Worm (Caenorhabditis elegans): Measurements from ENCODE around the gene K11D12.7.

Gene K11D12.7

DNA sequence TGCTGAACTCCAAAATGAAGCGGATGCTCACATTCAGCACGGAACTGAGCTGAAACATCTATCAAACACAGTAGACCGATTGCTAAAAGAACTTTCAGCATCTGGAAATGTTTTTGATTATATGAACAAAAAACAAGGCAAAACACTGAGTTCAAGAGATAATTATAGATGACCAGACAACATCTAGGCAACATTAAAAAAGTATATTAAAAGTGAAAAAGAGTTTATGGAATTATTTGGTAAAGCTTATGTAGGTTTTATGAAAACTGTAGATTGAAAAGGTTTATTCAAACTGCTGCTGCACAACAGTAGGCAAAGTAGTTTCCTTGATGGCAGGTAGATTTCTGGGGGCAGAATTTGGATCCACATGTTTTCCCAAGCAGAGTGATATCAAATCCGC is at the start of gene K11D12.7:
TSS of gene K11D12.7 (minus strand) at position 101 of the 400 bp plus-strand sequence.
- TF ChIP-seq hlh-30 (tag; optimal IDR thresholded peaks at IDR 0.05; ENCODE audit: insufficient read depth) (no peak), gei-8 (GFP tag; optimal IDR thresholded peaks at IDR 0.05) (no peak), lin-13 (GFP tag; optimal IDR thresholded peaks at IDR 0.05) (no peak), madf-9 (GFP tag; conservative IDR thresholded peaks at IDR 0.05) (no peak), lin-15B (tag; optimal IDR thresholded peaks at IDR 0.05) (no peak), F37D6.2 (tag; optimal IDR thresholded peaks at IDR 0.05) (no peak)

DNA sequence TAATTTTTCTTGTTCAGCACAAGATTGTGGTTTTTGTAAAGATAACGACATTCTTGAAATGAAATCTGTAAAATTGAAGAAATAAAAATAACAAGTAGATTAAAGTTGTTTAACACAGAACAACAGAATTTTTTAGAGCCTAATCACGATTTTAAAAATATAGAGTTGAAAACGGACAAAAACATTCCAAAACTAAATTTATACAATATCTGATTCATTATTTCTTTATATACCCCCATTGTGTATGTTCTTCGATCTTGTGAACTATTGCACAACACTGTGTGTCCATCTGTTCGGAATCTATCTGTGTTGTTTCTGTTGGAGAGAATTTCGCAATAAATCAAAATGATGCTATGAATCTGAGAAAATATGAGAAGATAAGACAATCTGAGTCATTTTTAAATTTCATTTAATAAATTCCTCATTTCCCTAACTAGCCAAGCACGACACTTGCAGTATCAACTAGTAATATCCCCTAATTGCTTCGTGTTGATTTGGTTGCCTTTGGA is 48.7 kb upstream of the K11D12.7 start, which contains the start of gene Y58A7A.4:
TSS of gene Y58A7A.4 (minus strand) at position 51 of the 509 bp plus-strand sequence.
- TF ChIP-seq nhr-28 (tag; optimal IDR thresholded peaks at IDR 0.05), result peak; percentile 6
- TF ChIP-seq jun-1 (tag; optimal IDR thresholded peaks at IDR 0.05), result no peak
- TF ChIP-seq aha-1 (tag), result no peak
- TF ChIP-seq zip-2 (tag; optimal IDR thresholded peaks at IDR 0.05), result peak; percentile 92
- no peak for TF ChIP-seq mdt-29 (GFP tag; IDR thresholded peaks at IDR 0.05)
- no peak for TF ChIP-seq F49E8.2 (tag; optimal IDR thresholded peaks at IDR 0.05; ENCODE audit: borderline replicate concordance)

DNA sequence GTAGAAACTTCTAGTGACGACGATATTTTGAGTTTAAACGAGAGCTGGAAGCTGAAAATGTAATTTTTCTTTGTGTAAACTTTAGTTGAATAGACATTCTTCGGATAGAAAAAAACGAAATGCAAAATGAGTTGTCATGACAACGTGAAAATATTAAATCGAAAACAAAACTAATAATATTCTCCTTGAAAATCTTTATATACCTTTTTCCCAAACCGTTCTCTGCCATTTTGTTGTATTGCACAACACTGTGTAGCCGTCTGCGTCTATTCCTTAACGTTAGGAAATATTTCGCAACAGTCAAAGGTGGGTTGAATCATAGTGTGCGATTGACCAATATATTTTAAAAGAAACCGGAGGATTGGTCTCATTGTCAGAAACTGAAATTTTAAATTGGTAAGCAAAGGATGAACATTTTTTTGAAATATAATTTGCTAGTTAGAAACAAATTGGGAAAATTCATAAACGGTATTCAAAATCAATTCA is 44.6 kb upstream of the K11D12.7 start, which contains the start of gene Y58A7A.3:
TSS of gene Y58A7A.3 (minus strand) at position 51 of the 486 bp plus-strand sequence.
- TF ChIP-seq ceh-32 (tag; optimal IDR thresholded peaks at IDR 0.05; ENCODE audit: poor library complexity), result no peak
- TF ChIP-seq tag-97 (GFP tag; IDR thresholded peaks at IDR 0.05), result no peak
- TF ChIP-seq Y48G9A.11 (GFP tag; IDR thresholded peaks at IDR 0.05), result no peak
- no peak for TF ChIP-seq nhr-25 (tag; optimal IDR thresholded peaks at IDR 0.05; ENCODE audit: borderline replicate concordance, insufficient read depth)
- TF ChIP-seq unc-130 (GFP tag; optimal IDR thresholded peaks at IDR 0.05), result no peak
- TF ChIP-seq unc-39 (tag; optimal IDR thresholded peaks at IDR 0.05), result no peak
- TF ChIP-seq sdz-12 (GFP tag; optimal IDR thresholded peaks at IDR 0.05), result no peak
- TF ChIP-seq egl-43 (GFP tag; IDR thresholded peaks at IDR 0.05), result no peak
- no peak for TF ChIP-seq nhr-48 (tag; optimal IDR thresholded peaks at IDR 0.05)
- peak; percentile 31 for TF ChIP-seq nhr-102 (tag; optimal IDR thresholded peaks at IDR 0.05)
- TF ChIP-seq daf-16 (GFP tag; optimal IDR thresholded peaks at IDR 0.05), result no peak
- TF ChIP-seq daf-16 (tag; optimal IDR thresholded peaks at IDR 0.05), result peak; percentile 64
- TF ChIP-seq aha-1 (tag), result peak; percentile 66
- no peak for TF ChIP-seq zag-1 (tag; optimal IDR thresholded peaks at IDR 0.05)
- TF ChIP-seq dmd-6 (GFP tag; IDR thresholded peaks at IDR 0.05), result peak; percentile 37; the same call in 1 of the 2 replicates
- TF ChIP-seq F10B5.3 (tag; optimal IDR thresholded peaks at IDR 0.05), result no peak
- no peak for TF ChIP-seq lin-29 (GFP tag; IDR thresholded peaks at IDR 0.05)
- TF ChIP-seq lim-7 (GFP tag; IDR thresholded peaks at IDR 0.05), result no peak
- TF ChIP-seq lin-15B (tag; optimal IDR thresholded peaks at IDR 0.05), result no peak
- no peak for TF ChIP-seq daf-19 (GFP tag; conservative IDR thresholded peaks at IDR 0.05)
- TF ChIP-seq dmd-8 (GFP tag; IDR thresholded peaks at IDR 0.05), result no peak
- TF ChIP-seq nhr-41 (GFP tag; IDR thresholded peaks at IDR 0.05), result no peak
- peak; percentile 100 for TF ChIP-seq zip-2 (tag; optimal IDR thresholded peaks at IDR 0.05)
- TF ChIP-seq Y105C5A.15 (GFP tag; IDR thresholded peaks at IDR 0.05), result no peak
- TF ChIP-seq spr-3 (GFP tag; optimal IDR thresholded peaks at IDR 0.05), result no peak
- TF ChIP-seq ama-1 (optimal IDR thresholded peaks at IDR 0.05), result no peak
- no peak for TF ChIP-seq zfp-3 (GFP tag; conservative IDR thresholded peaks at IDR 0.05)
- TF ChIP-seq T20F7.1 (GFP tag; optimal IDR thresholded peaks at IDR 0.05), result peak; percentile 61
- TF ChIP-seq fos-1 (tag; optimal IDR thresholded peaks at IDR 0.05), result no peak
- TF ChIP-seq madf-9 (GFP tag; conservative IDR thresholded peaks at IDR 0.05), result no peak
- TF ChIP-seq snpc-1.2 (GFP tag; IDR thresholded peaks at IDR 0.05), result no peak
- TF ChIP-seq saeg-2 (GFP tag; IDR thresholded peaks at IDR 0.05), result no peak
- TF ChIP-seq daf-8 (GFP tag; IDR thresholded peaks at IDR 0.05), result no peak
- no peak for TF ChIP-seq ZK546.5 (tag; optimal IDR thresholded peaks at IDR 0.05)
- peak; percentile 43 for TF ChIP-seq mep-1 (tag; optimal IDR thresholded peaks at IDR 0.05)
- no peak for TF ChIP-seq Y75B8A.6 (GFP tag; IDR thresholded peaks at IDR 0.05)
- TF ChIP-seq pqm-1 (tag; optimal IDR thresholded peaks at IDR 0.05), result peak; percentile 43
- TF ChIP-seq ceh-20 (GFP tag; IDR thresholded peaks at IDR 0.05), result no peak
- TF ChIP-seq hmg-1.1 (GFP tag; IDR thresholded peaks at IDR 0.05), result no peak
- TF ChIP-seq madf-5 (GFP tag; IDR thresholded peaks at IDR 0.05), result no peak
